Fruit fly (Drosophila melanogaster) whole organism, embryonic: ENCODE data around the gene ph-p.

Source experiments
- Atf-2 ChIP-seq: fragments of 200-800 bp; sonication (Bioruptor generic); optimal IDR thresholded peaks from 2 replicates; lab custom pipeline; 2016; ENCODE audit warnings: missing biosample characterization, missing genetic modification characterization
- Blimp-1 ChIP-seq: fragments of 200-800 bp; sonication (Bioruptor generic); optimal IDR thresholded peaks from 3 replicates; lab custom pipeline; 2018; ENCODE audit warnings: missing biosample characterization, missing genetic modification characterization, mild to moderate bottlenecking, moderate library complexity, missing genetic modification reagents
- CG10366 ChIP-seq: fragments of 200-800 bp; sonication (Bioruptor generic); IDR thresholded peaks from 2 replicates; pipeline ENCODE4 v1.3.6; 2022; ENCODE audit warnings: missing biosample characterization, missing genetic modification characterization
- CG11504 ChIP-seq: fragments of 200-800 bp; sonication (Bioruptor generic); optimal IDR thresholded peaks from 3 replicates; lab custom pipeline; 2019; ENCODE audit warnings: missing biosample characterization, mild to moderate bottlenecking, missing genetic modification characterization, moderate library complexity
- CG1233 ChIP-seq: fragments of 200-800 bp; sonication (Bioruptor generic); optimal IDR thresholded peaks from 4 replicates; lab custom pipeline; 2018; ENCODE audit warnings: missing biosample characterization, mild to moderate bottlenecking, missing genetic modification characterization
- CG14667 ChIP-seq: fragments of 200-800 bp; sonication (Bioruptor generic); IDR thresholded peaks from 2 replicates; pipeline ENCODE4 v1.3.6; 2022; ENCODE audit warnings: missing biosample characterization, missing genetic modification characterization
- CG1603 ChIP-seq: fragments of 200-800 bp; sonication (Bioruptor generic); optimal IDR thresholded peaks from 2 replicates; lab custom pipeline; 2019; ENCODE audit warnings: missing biosample characterization, mild to moderate bottlenecking, missing genetic modification characterization, moderate library complexity
- CG16779 ChIP-seq: fragments of 200-800 bp; sonication (Bioruptor generic); IDR thresholded peaks from 2 replicates; pipeline ENCODE4 v1.3.6; 2022; ENCODE audit warnings: missing biosample characterization, missing genetic modification characterization
- CG18011 ChIP-seq: fragments of 200-800 bp; sonication (Bioruptor generic); optimal IDR thresholded peaks from 2 replicates; lab custom pipeline; 2017; ENCODE audit warnings: missing biosample characterization, missing genetic modification characterization, mild to moderate bottlenecking, moderate library complexity, missing genotype
- CG2129 ChIP-seq: fragments of 200-800 bp; sonication (Bioruptor generic); IDR thresholded peaks from 2 replicates; pipeline ENCODE4 v1.3.6; 2022; ENCODE audit warnings: missing biosample characterization, missing genetic modification characterization; ENCODE audit not compliant: partially characterized antibody
- CG2889 ChIP-seq: fragments of 200-800 bp; sonication (Bioruptor generic); IDR thresholded peaks from 3 replicates; pipeline ENCODE4 v1.3.6; 2022; ENCODE audit warnings: missing biosample characterization, missing genetic modification characterization
- CG32767 ChIP-seq: fragments of 200-800 bp; sonication (Bioruptor generic); IDR thresholded peaks from 2 replicates; pipeline ENCODE4 v1.3.6; 2022; ENCODE audit warnings: missing biosample characterization, missing genetic modification characterization
- CG3407 ChIP-seq: fragments of 200-800 bp; sonication (Bioruptor generic); optimal IDR thresholded peaks from 2 replicates; lab custom pipeline; 2018; ENCODE audit warnings: missing biosample characterization, mild to moderate bottlenecking, missing genetic modification characterization
- CG34376 ChIP-seq: fragments of 200-800 bp; sonication (Bioruptor generic); optimal IDR thresholded peaks from 2 replicates; lab custom pipeline; 2018; ENCODE audit warnings: missing biosample characterization, mild to moderate bottlenecking, missing genetic modification characterization
- CG3838 ChIP-seq: fragments of 200-800 bp; sonication (Bioruptor generic); optimal IDR thresholded peaks from 3 replicates; lab custom pipeline; 2016; ENCODE audit warnings: missing biosample characterization, missing genetic modification characterization
- CG4617 ChIP-seq: fragments of 200-800 bp; sonication (Bioruptor generic); optimal IDR thresholded peaks from 3 replicates; lab custom pipeline; 2016; ENCODE audit warnings: missing biosample characterization, missing genetic modification characterization, borderline replicate concordance
- CG6854 ChIP-seq: fragments of 200-800 bp; sonication (Bioruptor generic); optimal IDR thresholded peaks from 3 replicates; lab custom pipeline; 2017; ENCODE audit warnings: missing biosample characterization, mild to moderate bottlenecking, missing genetic modification characterization
- CG9876 ChIP-seq: fragments of 200-800 bp; sonication (Bioruptor generic); optimal IDR thresholded peaks from 2 replicates; lab custom pipeline; 2016; ENCODE audit warnings: missing biosample characterization, missing genetic modification characterization
- Elba2 ChIP-seq: fragments of 200-800 bp; sonication (Bioruptor generic); optimal IDR thresholded peaks from 3 replicates; lab custom pipeline; 2016; ENCODE audit warnings: missing biosample characterization, missing genetic modification characterization
- Gsc ChIP-seq: fragments of 200-800 bp; sonication (Bioruptor generic); IDR thresholded peaks from 2 replicates; pipeline ENCODE4 v1.3.6; 2022; ENCODE audit warnings: missing biosample characterization, missing genetic modification characterization
- Hr39 ChIP-seq: fragments of >200 bp; optimal IDR thresholded peaks from 2 replicates; lab custom pipeline; 2017
- Lhr ChIP-seq: fragments of 200-800 bp; sonication (Bioruptor generic); optimal IDR thresholded peaks from 3 replicates; lab custom pipeline; 2017; ENCODE audit warnings: mild to moderate bottlenecking, missing biosample characterization, missing genetic modification reagents, missing genetic modification characterization
- MBD-R2 ChIP-seq: fragments of 200-800 bp; sonication (Bioruptor generic); IDR thresholded peaks from 2 replicates; pipeline ENCODE4 v1.3.6; 2022; ENCODE audit warnings: missing biosample characterization, missing genetic modification characterization
- Max ChIP-seq: fragments of 200-800 bp; sonication (Bioruptor generic); optimal IDR thresholded peaks from 2 replicates; lab custom pipeline; 2016; ENCODE audit warnings: missing biosample characterization, mild to moderate bottlenecking, missing genetic modification characterization
- Mes4 ChIP-seq: fragments of 200-800 bp; sonication (Bioruptor generic); optimal IDR thresholded peaks from 2 replicates; lab custom pipeline; 2016; ENCODE audit warnings: missing biosample characterization, missing genetic modification characterization
- Oaz ChIP-seq: fragments of 200-800 bp; sonication (Bioruptor generic); IDR thresholded peaks from 2 replicates; pipeline ENCODE4 v1.3.6; 2022; ENCODE audit warnings: missing biosample characterization, missing genetic modification characterization
- cato ChIP-seq: fragments of 200-800 bp; sonication (Bioruptor generic); optimal IDR thresholded peaks from 2 replicates; lab custom pipeline; 2016; ENCODE audit warnings: missing biosample characterization, missing genetic modification characterization, borderline replicate concordance
- cwo ChIP-seq: fragments of 200-800 bp; sonication (Bioruptor generic); optimal IDR thresholded peaks from 3 replicates; lab custom pipeline; 2017; ENCODE audit warnings: missing biosample characterization, missing genetic modification characterization, mild to moderate bottlenecking, moderate library complexity, missing genetic modification reagents
- eve ChIP-seq, 2 experiments: fragments of >200 bp; optimal IDR thresholded peaks; 2 replicates each; lab custom pipeline; 2017; ENCODE audit warnings: missing biosample characterization in 2 of 2, missing genetic modification characterization in 2 of 2
- exex ChIP-seq: fragments of 200-800 bp; sonication (Bioruptor generic); optimal IDR thresholded peaks from 4 replicates; lab custom pipeline; 2018; ENCODE audit warnings: missing biosample characterization, mild to moderate bottlenecking, missing genetic modification characterization, moderate library complexity
- fru ChIP-seq: fragments of >200 bp; optimal IDR thresholded peaks from 2 replicates; lab custom pipeline; 2017
- ftz-f1 ChIP-seq: fragments of 200-800 bp; sonication (Bioruptor generic); optimal IDR thresholded peaks from 2 replicates; lab custom pipeline; 2016; ENCODE audit warnings: missing biosample characterization, missing genetic modification characterization
- hbn ChIP-seq: fragments of 200-800 bp; sonication (Bioruptor generic); IDR thresholded peaks from 2 replicates; pipeline ENCODE4 v1.3.6; 2022; ENCODE audit warnings: missing biosample characterization, missing genetic modification characterization; ENCODE audit not compliant: partially characterized antibody
- inv ChIP-seq: fragments of 200-800 bp; sonication (Bioruptor generic); IDR thresholded peaks from 2 replicates; pipeline ENCODE4 v1.3.6; 2022; ENCODE audit warnings: missing biosample characterization, missing genetic modification characterization; ENCODE audit not compliant: partially characterized antibody
- lilli ChIP-seq: fragments of 200-800 bp; sonication (Bioruptor generic); optimal IDR thresholded peaks from 3 replicates; lab custom pipeline; 2016; ENCODE audit warnings: missing biosample characterization, missing genetic modification characterization
- lov ChIP-seq, 2 experiments: fragments of 200-800 bp in 1 of 2; fragments of >200 bp in 1 of 2; sonication (Bioruptor generic) in 1 of 2; IDR thresholded peaks in 1 of 2; optimal IDR thresholded peaks in 1 of 2; 2 replicates in 1 of 2; 3 replicates in 1 of 2; pipeline versions ENCODE4 v1.3.6 to Lab custom; 2017 to 2022; ENCODE audit warnings: missing biosample characterization in 1 of 2, missing genetic modification characterization in 1 of 2
- nerfin-2 ChIP-seq: fragments of 200-800 bp; sonication (Bioruptor generic); IDR thresholded peaks from 2 replicates; pipeline ENCODE4 v1.3.6; 2022; ENCODE audit warnings: missing biosample characterization, missing genetic modification characterization; ENCODE audit not compliant: partially characterized antibody
- oc ChIP-seq: fragments of 200-800 bp; sonication (Bioruptor generic); optimal IDR thresholded peaks from 2 replicates; lab custom pipeline; 2018; ENCODE audit warnings: missing biosample characterization, mild to moderate bottlenecking, missing genetic modification characterization, moderate library complexity
- odd ChIP-seq: fragments of 200-800 bp; sonication (Bioruptor generic); optimal IDR thresholded peaks from 2 replicates; lab custom pipeline; 2017; ENCODE audit warnings: missing biosample characterization, mild to moderate bottlenecking, missing genetic modification characterization
- pb ChIP-seq: fragments of 200-800 bp; sonication (Bioruptor generic); optimal IDR thresholded peaks from 3 replicates; lab custom pipeline; 2016; ENCODE audit warnings: missing biosample characterization, missing genetic modification characterization
- pros ChIP-seq: fragments of 200-800 bp; sonication (Bioruptor generic); optimal IDR thresholded peaks from 3 replicates; lab custom pipeline; 2019; ENCODE audit warnings: missing biosample characterization, mild to moderate bottlenecking, missing genetic modification characterization, moderate library complexity
- pzg ChIP-seq: fragments of 200-800 bp; sonication (Bioruptor generic); optimal IDR thresholded peaks from 3 replicates; lab custom pipeline; 2018; ENCODE audit warnings: missing biosample characterization, mild to moderate bottlenecking, missing genetic modification characterization, moderate library complexity
- row ChIP-seq: fragments of 200-800 bp; sonication (Bioruptor generic); IDR thresholded peaks from 3 replicates; pipeline ENCODE4 v1.3.6; 2022; ENCODE audit warnings: missing biosample characterization, missing genetic modification characterization
- salm ChIP-seq: fragments of 200-800 bp; sonication (Bioruptor generic); optimal IDR thresholded peaks from 2 replicates; lab custom pipeline; 2018; ENCODE audit warnings: missing biosample characterization, mild to moderate bottlenecking, missing genetic modification characterization
- sens ChIP-seq: fragments of 200-800 bp; sonication (Bioruptor generic); peaks from one replicate; lab custom pipeline; 2016; ENCODE audit warnings: missing biosample characterization, missing genetic modification characterization
- sisA ChIP-seq: fragments of 200-800 bp; sonication (Bioruptor generic); IDR thresholded peaks from 2 replicates; pipeline ENCODE4 v1.3.6; 2022; ENCODE audit warnings: missing biosample characterization, missing genetic modification characterization
- unc-4 ChIP-seq: fragments of 200-800 bp; sonication (Bioruptor generic); IDR thresholded peaks from 2 replicates; pipeline ENCODE4 v1.3.6; 2022; ENCODE audit warnings: missing biosample characterization, missing genetic modification characterization; ENCODE audit not compliant: partially characterized antibody
- usp ChIP-seq: fragments of >200 bp; optimal IDR thresholded peaks from 2 replicates; lab custom pipeline; 2017; ENCODE audit warnings: missing biosample characterization, missing genetic modification characterization
- yki ChIP-seq: fragments of >200 bp; optimal IDR thresholded peaks from 3 replicates; lab custom pipeline; 2018
- zen ChIP-seq: fragments of 200-800 bp; sonication (Bioruptor generic); optimal IDR thresholded peaks from 3 replicates; lab custom pipeline; 2018; ENCODE audit warnings: missing biosample characterization, mild to moderate bottlenecking, missing genetic modification characterization, moderate library complexity

ph-p gene

DNA sequence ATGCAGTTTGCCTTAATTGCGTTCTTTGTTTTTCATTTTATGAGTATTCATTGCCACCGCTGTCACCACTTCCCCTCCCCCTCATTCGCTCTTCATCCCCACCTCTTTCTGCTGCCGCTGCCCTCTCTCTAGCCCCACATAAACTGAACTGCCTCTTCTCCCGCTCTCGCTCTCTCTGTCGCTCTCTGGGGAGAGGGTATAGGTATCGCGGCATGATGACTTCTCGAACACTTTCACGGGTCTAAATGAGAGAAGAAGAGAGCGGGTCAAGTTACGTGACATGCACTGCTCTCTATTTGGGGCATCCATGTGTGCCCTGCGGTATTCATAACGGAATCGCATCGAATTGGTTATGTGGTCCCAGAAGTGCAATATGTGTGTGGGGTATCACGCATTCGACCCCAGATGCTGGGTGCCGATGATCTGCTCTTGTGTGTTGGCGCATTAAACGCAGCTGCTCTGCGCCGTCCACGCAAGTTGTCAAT, 54.5 kb downstream of the ph-p start (continued):
- TF ChIP-seq hbn (GFP tag; lab: Robert Waterston, UW) (no peak), lilli (GFP tag; lab: Kevin White, UChicago) (peak; percentile 81), salm (tag; lab: Kevin White, UChicago) (peak; percentile 76), cwo (GFP tag; lab: Kevin White, UChicago) (peak; percentile 64), Atf-2 (GFP tag; lab: Kevin White, UChicago) (peak; percentile 79), oc (tag; lab: Kevin White, UChicago) (peak; percentile 84), CG3838 (peak; percentile 9), ftz-f1 (GFP tag; lab: Kevin White, UChicago) (peak; percentile 30), CG10366 (peak; percentile 87), row (peak; percentile 97), CG6854 (GFP tag; lab: Kevin White, UChicago) (peak; percentile 28), CG2129 (GFP tag; lab: Robert Waterston, UW) (no peak), CG11504 (tag; lab: Kevin White, UChicago) (peak; percentile 79), Max (peak; percentile 72), CG1233 (GFP tag; lab: Kevin White, UChicago) (peak; percentile 58), pzg (GFP tag; lab: Kevin White, UChicago) (no peak), odd (peak; percentile 63), CG3407 (GFP tag; lab: Kevin White, UChicago) (peak; percentile 75), Lhr (no peak), fru (no peak), CG18011 (GFP tag; lab: Kevin White, UChicago) (peak; percentile 50), CG16779 (GFP tag; lab: Robert Waterston, UW) (no peak), zen (no peak), unc-4 (GFP tag; lab: Robert Waterston, UW) (no peak), pros (GFP tag; lab: Kevin White, UChicago) (peak; percentile 41), inv (GFP tag; lab: Robert Waterston, UW) (no peak), CG32767 (peak; percentile 78), sisA (GFP tag; lab: Robert Waterston, UW) (peak; percentile 86), usp (GFP tag; lab: Kevin White, UChicago) (no peak), lov (optimal IDR thresholded peaks at IDR 0.05; lab: Kevin White, UChicago) (no peak), lov (GFP tag; IDR thresholded peaks at IDR 0.05; lab: Robert Waterston, UW) (peak; percentile 84; the same call in 1 of the 3 replicates), CG14667 (GFP tag; lab: Robert Waterston, UW) (peak; percentile 81), CG4617 (peak; percentile 74), CG34376 (GFP tag; lab: Kevin White, UChicago) (no peak), CG2889 (GFP tag; lab: Robert Waterston, UW) (peak; percentile 56; the same call in 1 of the 3 replicates), pb (GFP tag; lab: Kevin White, UChicago) (peak; percentile 83), Gsc (GFP tag; lab: Robert Waterston, UW) (peak; percentile 48; the same call in 1 of the 2 replicates), sens (GFP tag; lab: Kevin White, UChicago) (peak; percentile 96), CG1603 (tag; lab: Kevin White, UChicago) (peak; percentile 94), cato (GFP tag; lab: Kevin White, UChicago) (peak; percentile 25), CG9876 (GFP tag; lab: Kevin White, UChicago) (peak; percentile 76), exex (tag; lab: Kevin White, UChicago) (no peak), Mes4 (peak; percentile 83), nerfin-2 (GFP tag; lab: Robert Waterston, UW) (no peak), eve (GFP tag; optimal IDR thresholded peaks at IDR 0.05; lab: Kevin White, UChicago) (no peak), Oaz (GFP tag; lab: Robert Waterston, UW) (peak; percentile 68; the same call in 1 of the 2 replicates), yki (lab: Kevin White, UChicago) (peak; percentile 92), MBD-R2 (GFP tag; lab: Robert Waterston, UW) (peak; percentile 41; the same call in 1 of the 2 replicates), Blimp-1 (peak; percentile 84), Elba2 (GFP tag; lab: Kevin White, UChicago) (no peak), Hr39 (lab: Kevin White, UChicago) (no peak)
